Worm (Caenorhabditis elegans): ENCODE results near the gene cutl-24.

- no peak for TF ChIP-seq flt-1 (GFP tag; IDR thresholded peaks at IDR 0.05)
- no peak for TF ChIP-seq med-1 (GFP tag; optimal IDR thresholded peaks at IDR 0.05; ENCODE audit: insufficient read depth)
Observed at ce11 chrIV:186110-186509, 21.2 kb downstream of the cutl-24 start.

Measured in whole organism, midembryonic.